Worm (Caenorhabditis elegans): ENCODE results near the gene pie-1.

DNA sequence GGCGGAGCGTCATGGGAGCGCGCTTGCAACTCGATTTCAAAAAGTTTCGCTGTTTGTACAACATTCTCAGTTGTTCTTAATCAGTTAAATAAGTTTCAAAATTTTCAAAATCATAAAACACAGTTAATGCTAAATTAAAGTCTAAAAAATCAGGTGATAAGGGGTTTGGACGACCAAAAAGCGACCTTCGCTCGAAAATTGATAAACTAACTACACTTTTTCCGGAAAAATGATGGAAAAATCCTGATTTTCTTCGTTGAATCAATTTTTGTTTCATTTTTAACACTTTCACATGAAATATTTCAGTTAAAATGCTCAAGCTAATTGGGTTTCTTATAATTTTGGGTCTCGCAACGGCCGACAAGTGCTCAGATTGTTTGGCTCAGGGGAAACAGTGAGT lies 3.5 kb downstream of the pie-1 start, which contains the start of gene Y49E10.16:
- no peak for TF ChIP-seq lin-39 (tag; optimal IDR thresholded peaks at IDR 0.05)
- no peak for TF ChIP-seq R02D3.7 (tag; optimal IDR thresholded peaks at IDR 0.05)
